Fruit fly (Drosophila melanogaster) whole organism, embryonic: ENCODE data around the gene CG33267.

Experiments
- Bdp1 ChIP-seq: fragments of 200-800 bp; sonication (Bioruptor generic); optimal IDR thresholded peaks from 3 replicates; lab custom pipeline; 2016; ENCODE audit warnings: missing biosample characterization, missing genetic modification characterization
- CG10462 ChIP-seq: fragments of 200-800 bp; sonication (Bioruptor generic); optimal IDR thresholded peaks from 2 replicates; lab custom pipeline; 2016; ENCODE audit warnings: missing biosample characterization, missing genetic modification characterization
- CG11398 ChIP-seq: fragments of 200-800 bp; sonication (Bioruptor generic); optimal IDR thresholded peaks from 2 replicates; lab custom pipeline; 2016; ENCODE audit warnings: missing biosample characterization, missing genetic modification characterization
- CG14710 ChIP-seq: fragments of 200-800 bp; sonication (Bioruptor generic); optimal IDR thresholded peaks from 3 replicates; lab custom pipeline; 2019; ENCODE audit warnings: missing biosample characterization, mild to moderate bottlenecking, missing genetic modification characterization, moderate library complexity
- CG15514 ChIP-seq: fragments of 200-800 bp; sonication (Bioruptor generic); optimal IDR thresholded peaks from 3 replicates; lab custom pipeline; 2017; ENCODE audit warnings: missing biosample characterization, missing genetic modification characterization, mild to moderate bottlenecking, moderate library complexity, missing genetic modification reagents
- CG17186 ChIP-seq: fragments of 200-800 bp; sonication (Bioruptor generic); optimal IDR thresholded peaks from 3 replicates; lab custom pipeline; 2017; ENCODE audit warnings: missing biosample characterization, missing genetic modification reagents, missing genetic modification characterization
- CG17612 ChIP-seq: fragments of 200-800 bp; sonication (Bioruptor generic); IDR thresholded peaks from 2 replicates; pipeline ENCODE4 v1.3.6; 2022; ENCODE audit warnings: missing biosample characterization, missing genetic modification characterization
- CG18599 ChIP-seq: fragments of 200-800 bp; sonication (Bioruptor generic); optimal IDR thresholded peaks from 3 replicates; lab custom pipeline; 2017; ENCODE audit warnings: missing biosample characterization, missing genetic modification characterization, mild to moderate bottlenecking, moderate library complexity, missing genetic modification reagents
- CG2678 ChIP-seq: fragments of 200-800 bp; sonication (Bioruptor generic); optimal IDR thresholded peaks from 3 replicates; lab custom pipeline; 2019; ENCODE audit warnings: missing biosample characterization, mild to moderate bottlenecking, missing genetic modification characterization, moderate library complexity
- CG2712 ChIP-seq: fragments of 200-800 bp; optimal IDR thresholded peaks from 3 replicates; lab custom pipeline; 2019; ENCODE audit warnings: missing biosample characterization, mild to moderate bottlenecking, missing genetic modification characterization, moderate library complexity
- CG32767 ChIP-seq: fragments of 200-800 bp; sonication (Bioruptor generic); IDR thresholded peaks from 2 replicates; pipeline ENCODE4 v1.3.6; 2022; ENCODE audit warnings: missing biosample characterization, missing genetic modification characterization
- CG4707 ChIP-seq: fragments of 200-800 bp; sonication (Bioruptor generic); optimal IDR thresholded peaks from 2 replicates; lab custom pipeline; 2018; ENCODE audit warnings: missing biosample characterization, mild to moderate bottlenecking, missing genetic modification characterization, moderate library complexity
- CG5180 ChIP-seq: fragments of 200-800 bp; sonication (Bioruptor generic); optimal IDR thresholded peaks from 3 replicates; lab custom pipeline; 2017; ENCODE audit warnings: missing biosample characterization, missing genetic modification characterization, mild to moderate bottlenecking, moderate library complexity, missing genetic modification reagents
- CG9609 ChIP-seq: fragments of 200-800 bp; sonication (Bioruptor generic); optimal IDR thresholded peaks from 3 replicates; lab custom pipeline; 2016; ENCODE audit warnings: missing biosample characterization, missing genetic modification characterization
- CkIIα-i1 ChIP-seq: fragments of 200-800 bp; sonication (Bioruptor generic); IDR thresholded peaks from 2 replicates; pipeline ENCODE4 v1.3.6; 2022; ENCODE audit warnings: missing biosample characterization, missing genetic modification characterization
- D19B ChIP-seq: fragments of 200-800 bp; sonication (Bioruptor generic); optimal IDR thresholded peaks from 2 replicates; lab custom pipeline; 2017; ENCODE audit warnings: missing biosample characterization, mild to moderate bottlenecking, missing genetic modification characterization
- H2.0 ChIP-seq: fragments of 200-800 bp; sonication (Bioruptor generic); IDR thresholded peaks from 2 replicates; pipeline ENCODE4 v1.3.6; 2022; ENCODE audit warnings: missing biosample characterization, missing genetic modification characterization
- HHEX ChIP-seq: fragments of 200-800 bp; sonication (Bioruptor generic); optimal IDR thresholded peaks from 3 replicates; lab custom pipeline; 2017; ENCODE audit warnings: missing biosample characterization, mild to moderate bottlenecking, missing genetic modification characterization, missing genetic modification reagents
- Med ChIP-seq: fragments of 200-800 bp; sonication (Bioruptor generic); peaks from one replicate; lab custom pipeline; 2016; ENCODE audit warnings: missing biosample characterization, missing genetic modification characterization, mild to moderate bottlenecking, inconsistent platforms, moderate library complexity
- Pdp1 ChIP-seq, 2 experiments: fragments of 200-800 bp; sonication (Bioruptor generic); optimal IDR thresholded peaks; 3 replicates each; lab custom pipeline; 2016; ENCODE audit warnings: missing biosample characterization in 2 of 2, missing genetic modification characterization in 2 of 2, mild to moderate bottlenecking in 1 of 2, moderate library complexity in 1 of 2
- Poxn ChIP-seq: fragments of 200-800 bp; sonication (Bioruptor generic); IDR thresholded peaks from 2 replicates; pipeline ENCODE4 v1.3.6; 2022; ENCODE audit warnings: missing biosample characterization, missing genetic modification characterization
- Scr ChIP-seq: fragments of 200-800 bp; sonication (Bioruptor generic); IDR thresholded peaks from 2 replicates; pipeline ENCODE4 v1.3.6; 2022; ENCODE audit warnings: missing biosample characterization, missing genetic modification characterization; ENCODE audit not compliant: partially characterized antibody
- Sin3A ChIP-seq: fragments of >200 bp; optimal IDR thresholded peaks from 2 replicates; lab custom pipeline; 2018
- Sox100B ChIP-seq: fragments of 200-800 bp; sonication (Bioruptor generic); optimal IDR thresholded peaks from 3 replicates; lab custom pipeline; 2018; ENCODE audit warnings: missing biosample characterization, mild to moderate bottlenecking, missing genetic modification characterization
- Sox102F ChIP-seq: fragments of 200-800 bp; sonication (Bioruptor generic); optimal IDR thresholded peaks from 2 replicates; lab custom pipeline; 2018; ENCODE audit warnings: missing biosample characterization, mild to moderate bottlenecking, missing genetic modification characterization, moderate library complexity
- Sry-β ChIP-seq: fragments of 200-800 bp; sonication (Bioruptor generic); optimal IDR thresholded peaks from 2 replicates; lab custom pipeline; 2018; ENCODE audit warnings: missing biosample characterization, mild to moderate bottlenecking, missing genetic modification characterization, moderate library complexity
- Taf1 ChIP-seq: fragments of 200-800 bp; sonication (Bioruptor generic); IDR thresholded peaks from 2 replicates; pipeline ENCODE4 v1.3.6; 2022; ENCODE audit warnings: missing biosample characterization, missing genetic modification characterization
- Xbp1 ChIP-seq: fragments of 200-800 bp; sonication (Bioruptor generic); optimal IDR thresholded peaks from 3 replicates; lab custom pipeline; 2016; ENCODE audit warnings: missing biosample characterization, mild to moderate bottlenecking, missing genetic modification characterization
- amos ChIP-seq: fragments of 200-800 bp; sonication (Bioruptor generic); IDR thresholded peaks from 2 replicates; pipeline ENCODE4 v1.3.6; 2022; ENCODE audit warnings: missing biosample characterization, missing genetic modification characterization; ENCODE audit not compliant: partially characterized antibody
- bigmax ChIP-seq: fragments of 200-800 bp; sonication (Bioruptor generic); optimal IDR thresholded peaks from 2 replicates; lab custom pipeline; 2018; ENCODE audit warnings: missing biosample characterization, mild to moderate bottlenecking, missing genetic modification characterization
- crc ChIP-seq: fragments of 200-800 bp; sonication (Bioruptor generic); optimal IDR thresholded peaks from 2 replicates; lab custom pipeline; 2016; ENCODE audit warnings: missing biosample characterization, missing genetic modification characterization
- da ChIP-seq: fragments of 200-800 bp; sonication (Bioruptor generic); optimal IDR thresholded peaks from 2 replicates; lab custom pipeline; 2016; ENCODE audit warnings: missing biosample characterization, missing genetic modification characterization
- dpn ChIP-seq, 2 experiments: fragments of 200-800 bp; sonication (Bioruptor generic); optimal IDR thresholded peaks; 3 replicates each; lab custom pipeline; 2016; ENCODE audit warnings: missing biosample characterization in 2 of 2, missing genetic modification characterization in 2 of 2
- en ChIP-seq: fragments of 200-800 bp; sonication (Bioruptor generic); optimal IDR thresholded peaks from 2 replicates; lab custom pipeline; 2016; ENCODE audit warnings: missing biosample characterization, missing genetic modification characterization
- fru ChIP-seq: fragments of >200 bp; optimal IDR thresholded peaks from 2 replicates; lab custom pipeline; 2017
- gcm ChIP-seq: fragments of 200-800 bp; sonication (Bioruptor generic); optimal IDR thresholded peaks from 2 replicates; lab custom pipeline; 2019; ENCODE audit warnings: missing biosample characterization, mild to moderate bottlenecking, missing genetic modification characterization, moderate library complexity
- gt ChIP-seq: fragments of 200-800 bp; sonication (Bioruptor generic); IDR thresholded peaks from 2 replicates; pipeline ENCODE4 v1.3.6; 2022; ENCODE audit warnings: missing biosample characterization, missing genetic modification characterization
- hb ChIP-seq: fragments of 200-800 bp; sonication (Bioruptor generic); IDR thresholded peaks from 3 replicates; pipeline ENCODE4 v1.3.6; 2022; ENCODE audit warnings: missing biosample characterization, missing genetic modification characterization; ENCODE audit not compliant: partially characterized antibody
- mirr ChIP-seq: fragments of 200-800 bp; sonication (Bioruptor generic); optimal IDR thresholded peaks from 3 replicates; lab custom pipeline; 2018; ENCODE audit warnings: missing biosample characterization, mild to moderate bottlenecking, missing genetic modification characterization
- nau ChIP-seq: fragments of 200-800 bp; sonication (Bioruptor generic); optimal IDR thresholded peaks from 3 replicates; lab custom pipeline; 2017; ENCODE audit warnings: missing biosample characterization, mild to moderate bottlenecking, missing genetic modification characterization, missing genetic modification reagents
- pnt ChIP-seq: fragments of 200-800 bp; sonication (Bioruptor generic); optimal IDR thresholded peaks from 3 replicates; lab custom pipeline; 2016; ENCODE audit warnings: missing biosample characterization, missing genetic modification characterization
- ro ChIP-seq: fragments of 200-800 bp; sonication (Bioruptor generic); IDR thresholded peaks from 2 replicates; pipeline ENCODE4 v1.3.6; 2022; ENCODE audit warnings: missing biosample characterization, missing genetic modification characterization
- salm ChIP-seq: fragments of 200-800 bp; sonication (Bioruptor generic); optimal IDR thresholded peaks from 2 replicates; lab custom pipeline; 2018; ENCODE audit warnings: missing biosample characterization, mild to moderate bottlenecking, missing genetic modification characterization
- ssp ChIP-seq: fragments of 200-800 bp; sonication (Bioruptor generic); IDR thresholded peaks from 2 replicates; pipeline ENCODE4 v1.3.6; 2022; ENCODE audit warnings: missing biosample characterization, missing genetic modification characterization
- tgo ChIP-seq: fragments of 200-800 bp; sonication (Bioruptor generic); IDR thresholded peaks from 3 replicates; pipeline ENCODE4 v1.3.6; 2022; ENCODE audit warnings: missing biosample characterization, missing genetic modification characterization
- tin ChIP-seq: fragments of 200-800 bp; sonication (Bioruptor generic); optimal IDR thresholded peaks from 3 replicates; lab custom pipeline; 2016; ENCODE audit warnings: missing biosample characterization, missing genetic modification characterization
- tio ChIP-seq: fragments of 200-800 bp; sonication (Bioruptor generic); optimal IDR thresholded peaks from 2 replicates; lab custom pipeline; 2017; ENCODE audit warnings: missing biosample characterization, missing genetic modification characterization, inconsistent platforms
- ttk ChIP-seq: fragments of 200-800 bp; sonication (Bioruptor generic); IDR thresholded peaks from 2 replicates; pipeline ENCODE4 v2.1.2; 2022; ENCODE audit warnings: missing biosample characterization, missing genetic modification characterization
- unpg ChIP-seq: fragments of 200-800 bp; sonication (Bioruptor generic); optimal IDR thresholded peaks from 3 replicates; lab custom pipeline; 2018; ENCODE audit warnings: missing biosample characterization, mild to moderate bottlenecking, missing genetic modification characterization, moderate library complexity
- wek ChIP-seq: fragments of 200-800 bp; sonication (Bioruptor generic); optimal IDR thresholded peaks from 3 replicates; lab custom pipeline; 2018; ENCODE audit warnings: missing biosample characterization, mild to moderate bottlenecking, missing genetic modification characterization, moderate library complexity
- zen ChIP-seq: fragments of 200-800 bp; sonication (Bioruptor generic); optimal IDR thresholded peaks from 3 replicates; lab custom pipeline; 2018; ENCODE audit warnings: missing biosample characterization, mild to moderate bottlenecking, missing genetic modification characterization, moderate library complexity

Gene CG33267

DNA sequence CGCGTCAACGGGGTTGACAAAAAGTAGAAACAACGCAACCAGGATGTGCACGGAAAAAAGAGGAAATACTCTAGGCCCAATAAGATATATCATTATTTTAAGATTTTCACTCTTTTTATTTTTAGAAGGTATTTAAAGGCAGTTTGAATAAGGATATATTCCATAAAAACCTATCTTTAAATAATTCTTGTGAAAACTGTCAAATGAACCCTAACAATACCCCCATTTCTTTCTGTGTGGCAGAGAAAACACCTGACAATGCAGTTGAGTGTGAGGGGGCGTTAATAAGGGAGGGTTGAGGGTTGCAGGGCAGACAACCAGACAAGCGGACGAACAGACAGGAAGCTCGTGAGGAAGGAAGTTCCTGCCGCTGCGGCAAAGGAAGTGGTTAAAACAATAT lies 12.3 kb upstream of the CG33267 start (continued):
- TF ChIP-seq gcm (GFP tag; lab: Kevin White, UChicago): peak; percentile 45
- TF ChIP-seq CG2712 (tag; lab: Kevin White, UChicago): peak; percentile 72
- TF ChIP-seq ro (GFP tag; lab: Robert Waterston, UW): no peak
- TF ChIP-seq CG14710 (tag; lab: Kevin White, UChicago): peak; percentile 59
- TF ChIP-seq Sry-β: no peak
- TF ChIP-seq salm (tag; lab: Kevin White, UChicago): no peak
- no peak for TF ChIP-seq CG17186
- TF ChIP-seq ttk (GFP tag; lab: Robert Waterston, UW): 0 out of 2 replicates have a peak, but pooled peaks have one; percentile 9
- TF ChIP-seq Sox102F (GFP tag; lab: Kevin White, UChicago): peak; percentile 53
- no peak for TF ChIP-seq amos (GFP tag; lab: Robert Waterston, UW)
- TF ChIP-seq bigmax: no peak
- no peak for TF ChIP-seq crc (GFP tag; lab: Kevin White, UChicago)
- no peak for TF ChIP-seq Poxn (GFP tag; lab: Robert Waterston, UW)
- TF ChIP-seq CG15514: no peak
- peak; percentile 46 for TF ChIP-seq CG2678 (tag; lab: Kevin White, UChicago)
- no peak for TF ChIP-seq fru (lab: Kevin White, UChicago)
- 0 out of 2 replicates have a peak, but pooled peaks have one; percentile 26 for TF ChIP-seq H2.0 (GFP tag; lab: Robert Waterston, UW)
- no peak for TF ChIP-seq CG17612
- TF ChIP-seq tio: peak; percentile 1
- TF ChIP-seq HHEX: no peak
- TF ChIP-seq Bdp1 (GFP tag; lab: Kevin White, UChicago): no peak
- peak; percentile 3 to 26 for TF ChIP-seq Pdp1 (GFP tag; optimal IDR thresholded peaks at IDR 0.05; lab: Kevin White, UChicago)
- no peak for TF ChIP-seq CG11398
- TF ChIP-seq Med (GFP tag; lab: Kevin White, UChicago): peak; percentile 76
- peak; percentile 60 for TF ChIP-seq unpg (GFP tag; lab: Kevin White, UChicago)
- no peak for TF ChIP-seq CG4707
- TF ChIP-seq Sin3A (lab: Kevin White, UChicago): no peak
- no peak for TF ChIP-seq da (GFP tag; lab: Kevin White, UChicago)
- no peak for TF ChIP-seq Taf1
- TF ChIP-seq Scr (GFP tag; lab: Robert Waterston, UW): no peak
- 0 out of 2 replicates have a peak, but pooled peaks have one; percentile 35 for TF ChIP-seq CG32767 (GFP tag; lab: Robert Waterston, UW)
- 0 out of 3 replicates have a peak, but pooled peaks have one; percentile 43 for TF ChIP-seq tgo
- TF ChIP-seq Xbp1: peak; percentile 31
- TF ChIP-seq zen (tag; lab: Kevin White, UChicago): no peak
- peak; percentile 22 for TF ChIP-seq CG10462 (GFP tag; lab: Kevin White, UChicago)
- TF ChIP-seq ssp (GFP tag; lab: Robert Waterston, UW): peak; percentile 38
- no peak for TF ChIP-seq mirr (GFP tag; lab: Kevin White, UChicago)
- TF ChIP-seq gt: no peak
- no peak for TF ChIP-seq hb (GFP tag; lab: Robert Waterston, UW)
- peak; percentile 19 to 37 for TF ChIP-seq dpn (GFP tag; optimal IDR thresholded peaks at IDR 0.05; lab: Kevin White, UChicago)
- no peak for TF ChIP-seq wek
- TF ChIP-seq CG18599 (GFP tag; lab: Kevin White, UChicago): peak; percentile 40
- TF ChIP-seq pnt: peak; percentile 10
- TF ChIP-seq CG5180: peak; percentile 27
- TF ChIP-seq tin (GFP tag; lab: Kevin White, UChicago): peak; percentile 32
- no peak for TF ChIP-seq CkIIα-i1 (GFP tag; lab: Robert Waterston, UW)
- TF ChIP-seq en (GFP tag; lab: Kevin White, UChicago): no peak
- TF ChIP-seq nau (GFP tag; lab: Kevin White, UChicago): no peak
- TF ChIP-seq D19B (GFP tag; lab: Kevin White, UChicago): no peak
- no peak for TF ChIP-seq CG9609 (GFP tag; lab: Kevin White, UChicago)
- peak; percentile 9 for TF ChIP-seq Sox100B (GFP tag; lab: Kevin White, UChicago)
